Worm (Caenorhabditis elegans): ENCODE measurements around the gene aqp-1.

Gene aqp-1

DNA sequence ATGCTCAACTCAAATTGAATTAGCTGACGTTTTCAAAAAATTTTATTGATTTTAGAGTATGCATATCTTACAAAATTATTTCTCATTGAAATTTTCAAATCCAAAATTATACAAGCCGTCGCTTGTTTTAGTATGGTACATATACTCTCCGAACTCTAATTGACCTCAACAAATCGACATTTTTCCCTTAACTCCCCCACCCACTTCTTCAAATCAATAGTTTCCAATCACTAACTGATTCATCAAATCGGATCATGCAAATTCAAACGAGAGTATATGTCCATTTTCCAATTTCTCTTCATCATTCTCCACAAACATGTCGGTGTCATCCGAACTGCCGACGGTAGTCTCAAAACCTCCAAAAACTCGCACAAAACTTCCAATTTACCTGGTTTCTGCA lies 49.0 kb downstream of the aqp-1 start, which contains the start of gene E04F6.4:
Gene E04F6.4, plus strand, starts transcription at position 301 of the 400 bp plus-strand sequence.
- TF ChIP-seq klf-2 (GFP tag; conservative IDR thresholded peaks at IDR 0.05) (no peak), tab-1 (GFP tag; IDR thresholded peaks at IDR 0.05) (no peak), med-1 (GFP tag; optimal IDR thresholded peaks at IDR 0.05; ENCODE audit: insufficient read depth) (no peak), cog-1 (tag; optimal IDR thresholded peaks at IDR 0.05) (no peak), ztf-23 (GFP tag; IDR thresholded peaks at IDR 0.05) (no peak), flt-1 (GFP tag; IDR thresholded peaks at IDR 0.05) (no peak), ztf-29 (GFP tag; IDR thresholded peaks at IDR 0.05) (no peak), T22C8.4 (GFP tag; IDR thresholded peaks at IDR 0.05) (no peak), ref-1 (GFP tag; conservative IDR thresholded peaks at IDR 0.05) (no peak)

DNA sequence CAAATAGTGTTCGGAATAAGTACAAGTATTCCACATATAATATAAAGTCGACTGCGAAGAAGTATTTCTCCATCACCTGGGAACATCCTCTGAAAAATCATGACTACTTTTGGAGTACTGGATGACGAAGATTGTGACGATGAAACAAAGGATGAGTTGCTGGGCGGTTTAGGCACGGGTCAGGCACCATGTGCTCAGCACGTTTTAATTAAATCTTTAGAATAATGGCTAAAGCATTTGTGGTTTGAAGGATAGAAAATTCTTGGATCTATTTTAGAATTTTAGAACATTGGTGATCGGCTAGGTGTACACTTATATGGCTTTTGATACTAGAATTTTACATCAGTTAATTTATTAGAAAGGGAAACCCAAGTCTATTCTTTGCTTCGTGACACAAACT lies 51.0 kb downstream of the aqp-1 start, which contains the start of gene C27H5.6:
Gene C27H5.6, minus strand, starts transcription at position 101 of the 400 bp plus-strand sequence.
- no peak for TF ChIP-seq klf-2 (GFP tag; conservative IDR thresholded peaks at IDR 0.05)
- TF ChIP-seq T22C8.4 (GFP tag; IDR thresholded peaks at IDR 0.05), result no peak
- TF ChIP-seq med-1 (GFP tag; optimal IDR thresholded peaks at IDR 0.05; ENCODE audit: insufficient read depth), result no peak
- TF ChIP-seq tab-1 (GFP tag; IDR thresholded peaks at IDR 0.05), result no peak
- no peak for TF ChIP-seq ztf-29 (GFP tag; IDR thresholded peaks at IDR 0.05)
- TF ChIP-seq cog-1 (tag; optimal IDR thresholded peaks at IDR 0.05), result no peak
- no peak for TF ChIP-seq flt-1 (GFP tag; IDR thresholded peaks at IDR 0.05)
- no peak for TF ChIP-seq ztf-23 (GFP tag; IDR thresholded peaks at IDR 0.05)
- TF ChIP-seq ref-1 (GFP tag; conservative IDR thresholded peaks at IDR 0.05), result no peak

- no peak for TF ChIP-seq tab-1 (GFP tag; IDR thresholded peaks at IDR 0.05)
- TF ChIP-seq ref-1 (GFP tag; conservative IDR thresholded peaks at IDR 0.05), result no peak
- TF ChIP-seq ztf-29 (GFP tag; IDR thresholded peaks at IDR 0.05), result no peak
Observed at ce11 chrII:7186117-7186516, 52.0 kb downstream of the aqp-1 start.
